Worm (Caenorhabditis elegans): ENCODE measurements around the gene T13C2.2.

- no peak for TF ChIP-seq Y48G9A.11 (GFP tag; IDR thresholded peaks at IDR 0.05)
- no peak for TF ChIP-seq nhr-237 (tag; optimal IDR thresholded peaks at IDR 0.05)
- no peak for TF ChIP-seq zip-2 (tag; optimal IDR thresholded peaks at IDR 0.05)
- no peak for TF ChIP-seq nhr-25 (tag; optimal IDR thresholded peaks at IDR 0.05; ENCODE audit: borderline replicate concordance, insufficient read depth)
- TF ChIP-seq lir-3 (tag; optimal IDR thresholded peaks at IDR 0.05), result no peak
- TF ChIP-seq egl-27 (tag; optimal IDR thresholded peaks at IDR 0.05), result no peak
- TF ChIP-seq T26A8.4 (GFP tag; IDR thresholded peaks at IDR 0.05), result no peak
- TF ChIP-seq ceh-82 (tag; optimal IDR thresholded peaks at IDR 0.05), result no peak
- TF ChIP-seq R02D3.7 (tag; optimal IDR thresholded peaks at IDR 0.05), result no peak
Measured at ce11 chrII:6810663-6811062, 18.7 kb downstream of the T13C2.2 start, which contains the start of gene snt-1.
